Worm (Caenorhabditis elegans) whole organism, early embryonic: ENCODE data around the gene C05A2.4.

Source experiments
- B0310.2 ChIP-seq: sonication (generic microtip); optimal IDR thresholded peaks from 2 replicates; lab custom pipeline; 2016; ENCODE audit warnings: mild to moderate bottlenecking, missing genetic modification characterization, missing compliant biosample characterization
- ama-1 ChIP-seq: fragments of 150-350 bp; optimal IDR thresholded peaks from 2 replicates; lab custom pipeline; 2014
- ceh-36 ChIP-seq: sonication (generic microtip); optimal IDR thresholded peaks from 2 replicates; lab custom pipeline; 2016; ENCODE audit warnings: missing genetic modification characterization, inconsistent platforms, missing compliant biosample characterization
- ets-7 ChIP-seq: sonication (generic microtip); optimal IDR thresholded peaks from 2 replicates; lab custom pipeline; 2016; ENCODE audit warnings: missing genotype, missing genetic modification characterization, missing compliant biosample characterization
- hmbx-1 ChIP-seq: sonication (generic microtip); optimal IDR thresholded peaks from 2 replicates; lab custom pipeline; 2016; ENCODE audit warnings: mild to moderate bottlenecking, missing genetic modification characterization, missing compliant biosample characterization
- pes-1 ChIP-seq: fragments of 200-800 bp; sonication (Bioruptor generic); IDR thresholded peaks from 2 replicates; pipeline ENCODE4 v1.3.6; 2022; ENCODE audit warnings: missing genetic modification reagents, missing genetic modification characterization, missing compliant biosample characterization
- tbx-11 ChIP-seq: fragments of 200-800 bp; sonication (Bioruptor generic); IDR thresholded peaks from 2 replicates; pipeline ENCODE4 v1.3.6; 2022; ENCODE audit warnings: missing genetic modification characterization, missing compliant biosample characterization
- tbx-37 ChIP-seq: fragments of 200-800 bp; sonication (Bioruptor generic); conservative IDR thresholded peaks from 2 replicates; pipeline ENCODE4 v1.3.6; 2022; ENCODE audit warnings: missing genetic modification reagents, missing genetic modification characterization, missing compliant biosample characterization

ce11 chrV:10679990-10680602, 15.2 kb upstream of the C05A2.4 start:
- TF ChIP-seq ama-1 (lab: Kevin White, UChicago) (no peak), pes-1 (GFP tag; lab: Robert Waterston, UW) (no peak), B0310.2 (no peak), ceh-36 (tag; lab: Kevin White, UChicago) (no peak), hmbx-1 (tag; lab: Kevin White, UChicago) (no peak), ets-7 (tag; lab: Kevin White, UChicago) (no peak), tbx-37 (GFP tag; lab: Robert Waterston, UW) (no peak), tbx-11 (GFP tag; lab: Robert Waterston, UW) (no peak)
